Fruit fly (Drosophila melanogaster) whole organism, embryonic: ENCODE data around the gene pigs.

Source experiments
- ATbp ChIP-seq: fragments of 200-800 bp; sonication (Bioruptor generic); optimal IDR thresholded peaks from 2 replicates; lab custom pipeline; 2017; ENCODE audit warnings: missing biosample characterization, mild to moderate bottlenecking, missing genetic modification characterization, missing genetic modification reagents
- Adf1 ChIP-seq: fragments of 200-800 bp; sonication (Bioruptor generic); IDR thresholded peaks from 2 replicates; pipeline ENCODE4 v1.3.6; 2022; ENCODE audit warnings: missing biosample characterization, missing genetic modification characterization
- Blimp-1 ChIP-seq: fragments of 200-800 bp; sonication (Bioruptor generic); optimal IDR thresholded peaks from 3 replicates; lab custom pipeline; 2018; ENCODE audit warnings: missing biosample characterization, missing genetic modification characterization, mild to moderate bottlenecking, moderate library complexity, missing genetic modification reagents
- CG11560 ChIP-seq: fragments of 200-800 bp; sonication (Bioruptor generic); IDR thresholded peaks from 3 replicates; pipeline ENCODE4 v1.3.6; 2022; ENCODE audit warnings: missing biosample characterization, missing genetic modification characterization
- CG11695 ChIP-seq: fragments of 200-800 bp; sonication (Bioruptor generic); IDR thresholded peaks from 3 replicates; pipeline ENCODE4 v1.3.6; 2022; ENCODE audit warnings: missing biosample characterization, missing genetic modification characterization
- CG12155 ChIP-seq: fragments of 200-800 bp; sonication (Bioruptor generic); optimal IDR thresholded peaks from 3 replicates; lab custom pipeline; 2016; ENCODE audit warnings: missing biosample characterization, missing genetic modification characterization
- CG12391 ChIP-seq: fragments of 200-800 bp; sonication (Bioruptor generic); optimal IDR thresholded peaks from 3 replicates; lab custom pipeline; 2018; ENCODE audit warnings: missing biosample characterization, mild to moderate bottlenecking, missing genetic modification characterization, moderate library complexity
- CG17361 ChIP-seq: fragments of 200-800 bp; sonication (Bioruptor generic); IDR thresholded peaks from 3 replicates; pipeline ENCODE4 v1.3.6; 2022; ENCODE audit warnings: missing biosample characterization, missing genetic modification characterization
- CG17568 ChIP-seq: fragments of 200-800 bp; sonication (Bioruptor generic); optimal IDR thresholded peaks from 2 replicates; lab custom pipeline; 2018; ENCODE audit warnings: missing biosample characterization, mild to moderate bottlenecking, missing genetic modification characterization, moderate library complexity
- CG17802 ChIP-seq: fragments of 200-800 bp; sonication (Bioruptor generic); optimal IDR thresholded peaks from 2 replicates; lab custom pipeline; 2018; ENCODE audit warnings: missing biosample characterization, mild to moderate bottlenecking, missing genetic modification characterization, moderate library complexity
- CG17829 ChIP-seq: fragments of 200-800 bp; optimal IDR thresholded peaks from 2 replicates; lab custom pipeline; 2019; ENCODE audit warnings: missing biosample characterization, mild to moderate bottlenecking, missing genetic modification characterization, moderate library complexity
- CG3065 ChIP-seq: fragments of 200-800 bp; sonication (Bioruptor generic); optimal IDR thresholded peaks from 2 replicates; lab custom pipeline; 2016; ENCODE audit warnings: missing biosample characterization, missing genetic modification characterization
- CG3163 ChIP-seq: fragments of 200-800 bp; sonication (Bioruptor generic); optimal IDR thresholded peaks from 3 replicates; lab custom pipeline; 2016; ENCODE audit warnings: missing biosample characterization, missing genetic modification characterization
- CG33213 ChIP-seq: fragments of 200-800 bp; sonication (Bioruptor generic); optimal IDR thresholded peaks from 3 replicates; lab custom pipeline; 2016; ENCODE audit warnings: missing biosample characterization, missing genetic modification characterization
- CG3407 ChIP-seq: fragments of 200-800 bp; sonication (Bioruptor generic); optimal IDR thresholded peaks from 2 replicates; lab custom pipeline; 2018; ENCODE audit warnings: missing biosample characterization, mild to moderate bottlenecking, missing genetic modification characterization
- CG3847 ChIP-seq: fragments of 200-800 bp; sonication (Bioruptor generic); IDR thresholded peaks from 2 replicates; pipeline ENCODE4 v1.3.6; 2022; ENCODE audit warnings: missing biosample characterization, missing genetic modification characterization
- CG4360 ChIP-seq: fragments of 200-800 bp; sonication (Bioruptor generic); IDR thresholded peaks from 2 replicates; pipeline ENCODE4 v1.3.6; 2022; ENCODE audit warnings: missing biosample characterization, missing genetic modification characterization
- CG5953 ChIP-seq: fragments of 200-800 bp; sonication (Bioruptor generic); IDR thresholded peaks from 2 replicates; pipeline ENCODE4 v1.3.6; 2022; ENCODE audit warnings: missing biosample characterization, missing genetic modification characterization
- CG7357 ChIP-seq: fragments of 200-800 bp; sonication (Bioruptor generic); IDR thresholded peaks from 3 replicates; pipeline ENCODE4 v1.3.6; 2022; ENCODE audit warnings: missing biosample characterization, missing genetic modification characterization
- CG8290 ChIP-seq, 3 experiments: fragments of 200-800 bp; sonication (Bioruptor generic); optimal IDR thresholded peaks; 2 replicates each; lab custom pipeline; 2016 to 2019; ENCODE audit warnings: missing biosample characterization in 3 of 3, missing genetic modification characterization in 3 of 3, mild to moderate bottlenecking in 2 of 3, moderate library complexity in 1 of 3
- Dref ChIP-seq: fragments of 200-800 bp; sonication (Bioruptor generic); IDR thresholded peaks from 2 replicates; pipeline ENCODE4 v1.3.6; 2022; ENCODE audit warnings: missing biosample characterization, missing genetic modification characterization
- E2f1 ChIP-seq: fragments of 200-800 bp; sonication (Bioruptor generic); IDR thresholded peaks from 2 replicates; pipeline ENCODE4 v1.3.6; 2022; ENCODE audit warnings: missing biosample characterization, missing genetic modification characterization
- Fer2 ChIP-seq: fragments of 200-800 bp; sonication (Bioruptor generic); optimal IDR thresholded peaks from 2 replicates; lab custom pipeline; 2018; ENCODE audit warnings: missing biosample characterization, mild to moderate bottlenecking, missing genetic modification characterization, moderate library complexity
- Hsf ChIP-seq: fragments of 200-800 bp; sonication (Bioruptor generic); optimal IDR thresholded peaks from 3 replicates; lab custom pipeline; 2016; ENCODE audit warnings: missing biosample characterization, missing genetic modification characterization
- Jarid2 ChIP-seq: fragments of 200-800 bp; sonication (Bioruptor generic); optimal IDR thresholded peaks from 3 replicates; lab custom pipeline; 2017; ENCODE audit warnings: mild to moderate bottlenecking, missing biosample characterization, missing genetic modification reagents, missing genetic modification characterization
- Mrtf ChIP-seq: fragments of 200-800 bp; sonication (Bioruptor generic); IDR thresholded peaks from 3 replicates; pipeline ENCODE4 v1.3.6; 2022; ENCODE audit warnings: missing biosample characterization, missing genetic modification characterization
- Nf-YB ChIP-seq: fragments of 200-800 bp; sonication (Bioruptor generic); optimal IDR thresholded peaks from 3 replicates; lab custom pipeline; 2019; ENCODE audit warnings: missing biosample characterization, mild to moderate bottlenecking, missing genetic modification characterization, moderate library complexity
- NfI ChIP-seq: fragments of 200-800 bp; sonication (Bioruptor generic); optimal IDR thresholded peaks from 3 replicates; lab custom pipeline; 2018; ENCODE audit warnings: missing biosample characterization, mild to moderate bottlenecking, missing genetic modification characterization, moderate library complexity
- Sox100B ChIP-seq: fragments of 200-800 bp; sonication (Bioruptor generic); optimal IDR thresholded peaks from 3 replicates; lab custom pipeline; 2018; ENCODE audit warnings: missing biosample characterization, mild to moderate bottlenecking, missing genetic modification characterization
- TFAM ChIP-seq: fragments of 200-800 bp; sonication (Bioruptor generic); optimal IDR thresholded peaks from 2 replicates; lab custom pipeline; 2017; ENCODE audit warnings: missing biosample characterization, missing genetic modification characterization, inconsistent platforms
- Tbp ChIP-seq: fragments of >200 bp; optimal IDR thresholded peaks from 2 replicates; lab custom pipeline; 2018; ENCODE audit warnings: missing biosample characterization, missing genetic modification characterization
- btn ChIP-seq: fragments of 200-800 bp; sonication (Bioruptor generic); optimal IDR thresholded peaks from 2 replicates; lab custom pipeline; 2016; ENCODE audit warnings: missing biosample characterization, missing genetic modification characterization
- cas ChIP-seq: fragments of 200-800 bp; sonication (Bioruptor generic); IDR thresholded peaks from 2 replicates; pipeline ENCODE4 v1.3.6; 2022; ENCODE audit warnings: missing biosample characterization, missing genetic modification characterization
- caup ChIP-seq: fragments of 200-800 bp; sonication (Bioruptor generic); optimal IDR thresholded peaks from 3 replicates; lab custom pipeline; 2017; ENCODE audit warnings: missing biosample characterization, mild to moderate bottlenecking, missing genetic modification characterization, moderate library complexity; ENCODE audit not compliant: severe bottlenecking
- danr ChIP-seq: fragments of 200-800 bp; sonication (Bioruptor generic); IDR thresholded peaks from 2 replicates; pipeline ENCODE4 v1.3.6; 2022; ENCODE audit warnings: missing biosample characterization, missing genetic modification characterization
- ftz-f1 ChIP-seq: fragments of 200-800 bp; sonication (Bioruptor generic); optimal IDR thresholded peaks from 2 replicates; lab custom pipeline; 2016; ENCODE audit warnings: missing biosample characterization, missing genetic modification characterization
- hbn ChIP-seq: fragments of 200-800 bp; sonication (Bioruptor generic); IDR thresholded peaks from 2 replicates; pipeline ENCODE4 v1.3.6; 2022; ENCODE audit warnings: missing biosample characterization, missing genetic modification characterization; ENCODE audit not compliant: partially characterized antibody
- lilli ChIP-seq: fragments of 200-800 bp; sonication (Bioruptor generic); optimal IDR thresholded peaks from 3 replicates; lab custom pipeline; 2016; ENCODE audit warnings: missing biosample characterization, missing genetic modification characterization
- mam ChIP-seq: fragments of 200-800 bp; sonication (Bioruptor generic); optimal IDR thresholded peaks from 3 replicates; lab custom pipeline; 2016; ENCODE audit warnings: missing biosample characterization, missing genetic modification characterization
- peb ChIP-seq: fragments of 200-800 bp; sonication (Bioruptor generic); IDR thresholded peaks from 2 replicates; pipeline ENCODE4 v1.3.6; 2022; ENCODE audit warnings: missing biosample characterization, missing genetic modification characterization
- ranshi ChIP-seq: fragments of 200-800 bp; sonication (Bioruptor generic); IDR thresholded peaks from 2 replicates; pipeline ENCODE4 v1.3.6; 2022; ENCODE audit warnings: missing biosample characterization, missing genetic modification characterization
- sens ChIP-seq: fragments of 200-800 bp; sonication (Bioruptor generic); peaks from one replicate; lab custom pipeline; 2016; ENCODE audit warnings: missing biosample characterization, missing genetic modification characterization
- stwl ChIP-seq: fragments of 200-800 bp; sonication (Bioruptor generic); optimal IDR thresholded peaks from 3 replicates; lab custom pipeline; 2018; ENCODE audit warnings: missing biosample characterization, mild to moderate bottlenecking, missing genetic modification characterization, moderate library complexity
- sug ChIP-seq: fragments of 200-800 bp; optimal IDR thresholded peaks from 2 replicates; lab custom pipeline; 2019; ENCODE audit warnings: missing biosample characterization, mild to moderate bottlenecking, missing genetic modification characterization, moderate library complexity
- tin ChIP-seq: fragments of 200-800 bp; sonication (Bioruptor generic); optimal IDR thresholded peaks from 3 replicates; lab custom pipeline; 2016; ENCODE audit warnings: missing biosample characterization, missing genetic modification characterization
- tio ChIP-seq: fragments of 200-800 bp; sonication (Bioruptor generic); optimal IDR thresholded peaks from 2 replicates; lab custom pipeline; 2017; ENCODE audit warnings: missing biosample characterization, missing genetic modification characterization, inconsistent platforms
- trh ChIP-seq: fragments of 200-800 bp; sonication (Bioruptor generic); optimal IDR thresholded peaks from 2 replicates; lab custom pipeline; 2016; ENCODE audit warnings: missing biosample characterization, missing genetic modification characterization
- twi ChIP-seq: fragments of 200-800 bp; optimal IDR thresholded peaks from 2 replicates; lab custom pipeline; 2019; ENCODE audit warnings: missing biosample characterization, mild to moderate bottlenecking, missing genetic modification characterization, moderate library complexity

Gene pigs

dm6 chrX:6588990-6589389 is 10.9 kb upstream of the pigs start, which contains the start of gene CG17717:
Gene CG17717, plus strand, starts transcription at chrX:6589290.
- TF ChIP-seq CG7357 (GFP tag; lab: Robert Waterston, UW) (no peak), ftz-f1 (GFP tag; lab: Kevin White, UChicago) (no peak), CG8290 (GFP tag; optimal IDR thresholded peaks at IDR 0.05; lab: Kevin White, UChicago) (peak; percentile 19), CG8290 (tag; optimal IDR thresholded peaks at IDR 0.05; lab: Kevin White, UChicago) (no peak)

DNA sequence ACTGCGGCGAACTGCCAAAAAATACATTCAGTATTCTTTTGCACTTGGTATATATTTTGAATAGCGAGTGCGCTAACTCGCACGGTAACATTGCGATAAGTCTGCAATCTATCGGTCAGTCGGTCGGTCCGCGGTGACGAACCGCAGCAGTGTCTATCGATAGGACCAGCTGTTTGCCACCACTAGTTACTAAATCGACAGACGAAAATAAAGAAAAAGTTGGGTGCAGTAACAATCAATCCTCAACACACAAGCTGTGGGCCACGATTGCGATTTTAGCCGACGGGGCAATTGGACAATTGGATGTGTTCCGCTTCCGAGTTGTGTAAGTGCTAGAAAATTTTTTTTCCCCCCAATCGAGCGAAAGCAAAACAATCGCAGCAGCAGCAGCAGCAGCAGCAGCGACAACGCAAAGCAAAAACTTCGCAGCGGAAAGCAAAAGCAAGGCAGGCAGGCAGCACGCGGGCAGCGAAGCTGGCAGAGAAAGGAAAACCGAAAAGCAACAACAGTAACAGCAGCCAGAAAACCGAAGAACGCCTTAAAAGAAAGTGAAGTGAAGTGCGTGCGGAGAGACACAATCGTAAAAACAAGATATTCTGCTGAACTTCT is 9.1 kb upstream of the pigs start, which contains the start of gene Pat1:
TSS of gene Pat1 (plus strand) at position 96 of the 609 bp plus-strand sequence.
- TF ChIP-seq Nf-YB (no peak), CG3407 (GFP tag; lab: Kevin White, UChicago) (no peak), sug (peak; percentile 53), ranshi (no peak), E2f1 (GFP tag; lab: Robert Waterston, UW) (no peak), CG7357 (GFP tag; lab: Robert Waterston, UW) (no peak), tin (GFP tag; lab: Kevin White, UChicago) (no peak), twi (tag; lab: Kevin White, UChicago) (no peak), ATbp (GFP tag; lab: Kevin White, UChicago) (no peak), ftz-f1 (GFP tag; lab: Kevin White, UChicago) (no peak), CG3065 (GFP tag; lab: Kevin White, UChicago) (no peak), danr (GFP tag; lab: Robert Waterston, UW) (no peak), Jarid2 (peak; percentile 49), CG3163 (GFP tag; lab: Kevin White, UChicago) (no peak), hbn (peak; percentile 80), CG11695 (no peak), CG3847 (GFP tag; lab: Robert Waterston, UW) (peak; percentile 36), Sox100B (GFP tag; lab: Kevin White, UChicago) (no peak), TFAM (GFP tag; lab: Kevin White, UChicago) (no peak), cas (GFP tag; lab: Robert Waterston, UW) (no peak), trh (GFP tag; lab: Kevin White, UChicago) (no peak), mam (GFP tag; lab: Kevin White, UChicago) (peak; percentile 18), btn (GFP tag; lab: Kevin White, UChicago) (no peak), CG17568 (no peak), Hsf (GFP tag; lab: Kevin White, UChicago) (peak; percentile 39), CG5953 (GFP tag; lab: Robert Waterston, UW) (no peak), CG17829 (tag; lab: Kevin White, UChicago) (peak; percentile 38), CG17361 (GFP tag; lab: Robert Waterston, UW) (no peak), Blimp-1 (GFP tag; lab: Kevin White, UChicago) (peak; percentile 89), Dref (GFP tag; lab: Robert Waterston, UW) (peak; percentile 94), CG12155 (GFP tag; lab: Kevin White, UChicago) (peak; percentile 96), caup (no peak), CG12391 (tag; lab: Kevin White, UChicago) (peak; percentile 27), CG11560 (tag; lab: Robert Waterston, UW) (no peak), NfI (peak; percentile 10), tio (GFP tag; lab: Kevin White, UChicago) (no peak), sens (GFP tag; lab: Kevin White, UChicago) (peak; percentile 56), CG4360 (GFP tag; lab: Robert Waterston, UW) (no peak), stwl (tag; lab: Kevin White, UChicago) (peak; percentile 91), peb (GFP tag; lab: Robert Waterston, UW) (no peak), lilli (GFP tag; lab: Kevin White, UChicago) (peak; percentile 49), Tbp (no peak), CG17802 (tag; lab: Kevin White, UChicago) (no peak), Mrtf (GFP tag; lab: Robert Waterston, UW) (no peak), Adf1 (GFP tag; lab: Robert Waterston, UW) (peak; percentile 93), CG33213 (GFP tag; lab: Kevin White, UChicago) (peak; percentile 31), Fer2 (tag; lab: Kevin White, UChicago) (no peak)
